Fruit fly (Drosophila melanogaster) whole organism, embryonic: ENCODE results near the gene pigs.

Experiments
- Adf1 ChIP-seq: fragments of 200-800 bp; sonication (Bioruptor generic); IDR thresholded peaks from 2 replicates; pipeline ENCODE4 v1.3.6; 2022; ENCODE audit warnings: missing biosample characterization, missing genetic modification characterization
- B-H1 ChIP-seq: fragments of 200-800 bp; sonication (Bioruptor generic); IDR thresholded peaks from 3 replicates; pipeline ENCODE4 v1.3.6; 2022; ENCODE audit warnings: missing biosample characterization, missing genetic modification characterization
- CG10267 ChIP-seq: fragments of 200-800 bp; sonication (Bioruptor generic); optimal IDR thresholded peaks from 2 replicates; lab custom pipeline; 2018; ENCODE audit warnings: missing biosample characterization, mild to moderate bottlenecking, missing genetic modification characterization, moderate library complexity
- CG10366 ChIP-seq: fragments of 200-800 bp; sonication (Bioruptor generic); IDR thresholded peaks from 2 replicates; pipeline ENCODE4 v1.3.6; 2022; ENCODE audit warnings: missing biosample characterization, missing genetic modification characterization
- CG11695 ChIP-seq: fragments of 200-800 bp; sonication (Bioruptor generic); IDR thresholded peaks from 3 replicates; pipeline ENCODE4 v1.3.6; 2022; ENCODE audit warnings: missing biosample characterization, missing genetic modification characterization
- CG12769 ChIP-seq: fragments of 200-800 bp; sonication (Bioruptor generic); optimal IDR thresholded peaks from 2 replicates; lab custom pipeline; 2019; ENCODE audit warnings: missing biosample characterization, mild to moderate bottlenecking, missing genetic modification characterization, moderate library complexity
- CG15073 ChIP-seq: fragments of 200-800 bp; sonication (Bioruptor generic); optimal IDR thresholded peaks from 2 replicates; lab custom pipeline; 2016; ENCODE audit warnings: missing biosample characterization, missing genetic modification characterization
- CG1602 ChIP-seq: fragments of 200-800 bp; sonication (Bioruptor generic); optimal IDR thresholded peaks from 3 replicates; lab custom pipeline; 2016; ENCODE audit warnings: missing biosample characterization, missing genetic modification characterization
- CG17568 ChIP-seq: fragments of 200-800 bp; sonication (Bioruptor generic); optimal IDR thresholded peaks from 2 replicates; lab custom pipeline; 2018; ENCODE audit warnings: missing biosample characterization, mild to moderate bottlenecking, missing genetic modification characterization, moderate library complexity
- CG17612 ChIP-seq: fragments of 200-800 bp; sonication (Bioruptor generic); IDR thresholded peaks from 2 replicates; pipeline ENCODE4 v1.3.6; 2022; ENCODE audit warnings: missing biosample characterization, missing genetic modification characterization
- CG2889 ChIP-seq: fragments of 200-800 bp; sonication (Bioruptor generic); IDR thresholded peaks from 3 replicates; pipeline ENCODE4 v1.3.6; 2022; ENCODE audit warnings: missing biosample characterization, missing genetic modification characterization
- CG3065 ChIP-seq: fragments of 200-800 bp; sonication (Bioruptor generic); optimal IDR thresholded peaks from 2 replicates; lab custom pipeline; 2016; ENCODE audit warnings: missing biosample characterization, missing genetic modification characterization
- CG31224 ChIP-seq: fragments of 200-800 bp; sonication (Bioruptor generic); IDR thresholded peaks from 2 replicates; pipeline ENCODE4 v1.3.6; 2022; ENCODE audit warnings: missing biosample characterization, missing genetic modification characterization
- CG32772 ChIP-seq: fragments of 200-800 bp; sonication (Bioruptor generic); IDR thresholded peaks from 2 replicates; pipeline ENCODE4 v1.3.6; 2022; ENCODE audit warnings: missing biosample characterization, missing genetic modification characterization
- CG3407 ChIP-seq: fragments of 200-800 bp; sonication (Bioruptor generic); optimal IDR thresholded peaks from 2 replicates; lab custom pipeline; 2018; ENCODE audit warnings: missing biosample characterization, mild to moderate bottlenecking, missing genetic modification characterization
- CG4360 ChIP-seq: fragments of 200-800 bp; sonication (Bioruptor generic); IDR thresholded peaks from 2 replicates; pipeline ENCODE4 v1.3.6; 2022; ENCODE audit warnings: missing biosample characterization, missing genetic modification characterization
- CG43689 ChIP-seq: fragments of 200-800 bp; sonication (Bioruptor generic); IDR thresholded peaks from 2 replicates; pipeline ENCODE4 v1.3.6; 2022; ENCODE audit warnings: missing biosample characterization, missing genetic modification characterization
- CG4707 ChIP-seq: fragments of 200-800 bp; sonication (Bioruptor generic); optimal IDR thresholded peaks from 2 replicates; lab custom pipeline; 2018; ENCODE audit warnings: missing biosample characterization, mild to moderate bottlenecking, missing genetic modification characterization, moderate library complexity
- CG5245 ChIP-seq: fragments of 200-800 bp; sonication (Bioruptor generic); optimal IDR thresholded peaks from 3 replicates; lab custom pipeline; 2016; ENCODE audit warnings: missing biosample characterization, missing genetic modification characterization
- D19A ChIP-seq: fragments of 200-800 bp; optimal IDR thresholded peaks from 3 replicates; lab custom pipeline; 2019; ENCODE audit warnings: missing biosample characterization, mild to moderate bottlenecking, missing genetic modification characterization, moderate library complexity
- Dfd ChIP-seq, 2 experiments: fragments of >200 bp; optimal IDR thresholded peaks; 2 replicates each; lab custom pipeline; 2017; ENCODE audit warnings: missing biosample characterization in 2 of 2, missing genetic modification characterization in 2 of 2
- Doc2 ChIP-seq: fragments of 200-800 bp; sonication (Bioruptor generic); IDR thresholded peaks from 2 replicates; pipeline ENCODE4 v1.3.6; 2022; ENCODE audit warnings: missing biosample characterization, missing genetic modification characterization
- Fer3 ChIP-seq: fragments of 200-800 bp; sonication (Bioruptor generic); optimal IDR thresholded peaks from 2 replicates; lab custom pipeline; 2018; ENCODE audit warnings: missing biosample characterization, mild to moderate bottlenecking, missing genetic modification characterization, moderate library complexity
- HmgZ ChIP-seq: fragments of 200-800 bp; sonication (Bioruptor generic); optimal IDR thresholded peaks from 2 replicates; lab custom pipeline; 2018; ENCODE audit warnings: missing biosample characterization, mild to moderate bottlenecking, missing genetic modification characterization
- Hr39 ChIP-seq: fragments of >200 bp; optimal IDR thresholded peaks from 2 replicates; lab custom pipeline; 2017
- Max ChIP-seq: fragments of 200-800 bp; sonication (Bioruptor generic); optimal IDR thresholded peaks from 2 replicates; lab custom pipeline; 2016; ENCODE audit warnings: missing biosample characterization, mild to moderate bottlenecking, missing genetic modification characterization
- Med ChIP-seq: fragments of 200-800 bp; sonication (Bioruptor generic); peaks from one replicate; lab custom pipeline; 2016; ENCODE audit warnings: missing biosample characterization, missing genetic modification characterization, mild to moderate bottlenecking, inconsistent platforms, moderate library complexity
- NC2α ChIP-seq: fragments of 200-800 bp; sonication (Bioruptor generic); optimal IDR thresholded peaks from 2 replicates; lab custom pipeline; 2016; ENCODE audit warnings: missing biosample characterization, missing genetic modification characterization
- Neu2 ChIP-seq: fragments of 200-800 bp; sonication (Bioruptor generic); optimal IDR thresholded peaks from 3 replicates; lab custom pipeline; 2016; ENCODE audit warnings: missing biosample characterization, missing genetic modification characterization, borderline replicate concordance
- Ptx1 ChIP-seq: fragments of 200-800 bp; sonication (Bioruptor generic); IDR thresholded peaks from 2 replicates; pipeline ENCODE4 v1.3.6; 2022; ENCODE audit warnings: missing biosample characterization, missing genetic modification characterization
- Sox100B ChIP-seq: fragments of 200-800 bp; sonication (Bioruptor generic); optimal IDR thresholded peaks from 3 replicates; lab custom pipeline; 2018; ENCODE audit warnings: missing biosample characterization, mild to moderate bottlenecking, missing genetic modification characterization
- Tbp ChIP-seq: fragments of >200 bp; optimal IDR thresholded peaks from 2 replicates; lab custom pipeline; 2018; ENCODE audit warnings: missing biosample characterization, missing genetic modification characterization
- al ChIP-seq: fragments of 200-800 bp; sonication (Bioruptor generic); IDR thresholded peaks from 2 replicates; pipeline ENCODE4 v1.3.6; 2022; ENCODE audit warnings: missing biosample characterization, missing genetic modification characterization
- ara ChIP-seq: fragments of 200-800 bp; sonication (Bioruptor generic); IDR thresholded peaks from 2 replicates; pipeline ENCODE4 v1.3.6; 2022; ENCODE audit warnings: missing biosample characterization, missing genetic modification characterization
- az2 ChIP-seq: fragments of 200-800 bp; sonication (Bioruptor generic); optimal IDR thresholded peaks from 3 replicates; lab custom pipeline; 2016; ENCODE audit warnings: missing biosample characterization, missing genetic modification characterization
- bbx ChIP-seq: fragments of 200-800 bp; sonication (Bioruptor generic); IDR thresholded peaks from 2 replicates; pipeline ENCODE4 v1.3.6; 2022; ENCODE audit warnings: missing biosample characterization, missing genetic modification characterization; ENCODE audit not compliant: partially characterized antibody
- chm ChIP-seq: fragments of 200-800 bp; sonication (Bioruptor generic); IDR thresholded peaks from 2 replicates; pipeline ENCODE4 v1.3.6; 2022; ENCODE audit warnings: missing biosample characterization, missing genetic modification characterization
- dati ChIP-seq: fragments of 200-800 bp; sonication (Bioruptor generic); IDR thresholded peaks from 2 replicates; pipeline ENCODE4 v1.3.6; 2022; ENCODE audit warnings: missing biosample characterization, missing genetic modification characterization
- gro ChIP-seq: fragments of 200-800 bp; sonication (Bioruptor generic); optimal IDR thresholded peaks from 2 replicates; lab custom pipeline; 2016; ENCODE audit warnings: missing biosample characterization, missing genetic modification characterization
- gt ChIP-seq: fragments of 200-800 bp; sonication (Bioruptor generic); IDR thresholded peaks from 2 replicates; pipeline ENCODE4 v1.3.6; 2022; ENCODE audit warnings: missing biosample characterization, missing genetic modification characterization
- h ChIP-seq: fragments of >200 bp; optimal IDR thresholded peaks from 2 replicates; lab custom pipeline; 2017
- jigr1 ChIP-seq: fragments of 200-800 bp; sonication (Bioruptor generic); IDR thresholded peaks from 3 replicates; pipeline ENCODE4 v1.3.6; 2022; ENCODE audit warnings: missing biosample characterization, missing genetic modification characterization
- lbe ChIP-seq: fragments of 200-800 bp; sonication (Bioruptor generic); optimal IDR thresholded peaks from 2 replicates; lab custom pipeline; 2016; ENCODE audit warnings: missing biosample characterization, mild to moderate bottlenecking, missing genetic modification characterization
- mirr ChIP-seq: fragments of 200-800 bp; sonication (Bioruptor generic); optimal IDR thresholded peaks from 3 replicates; lab custom pipeline; 2018; ENCODE audit warnings: missing biosample characterization, mild to moderate bottlenecking, missing genetic modification characterization
- pho ChIP-seq: fragments of 200-800 bp; sonication (Bioruptor generic); optimal IDR thresholded peaks from 2 replicates; lab custom pipeline; 2016; ENCODE audit warnings: missing biosample characterization, missing genetic modification characterization
- pros ChIP-seq: fragments of 200-800 bp; sonication (Bioruptor generic); optimal IDR thresholded peaks from 3 replicates; lab custom pipeline; 2019; ENCODE audit warnings: missing biosample characterization, mild to moderate bottlenecking, missing genetic modification characterization, moderate library complexity
- repo ChIP-seq: fragments of 200-800 bp; sonication (Bioruptor generic); optimal IDR thresholded peaks from 2 replicates; lab custom pipeline; 2016; ENCODE audit warnings: missing biosample characterization, missing genetic modification characterization
- schlank ChIP-seq: fragments of 200-800 bp; sonication (Bioruptor generic); optimal IDR thresholded peaks from 2 replicates; lab custom pipeline; 2018; ENCODE audit warnings: missing biosample characterization, mild to moderate bottlenecking, missing genetic modification characterization
- sna ChIP-seq: fragments of 200-800 bp; sonication (Bioruptor generic); IDR thresholded peaks from 2 replicates; pipeline ENCODE4 v1.3.6; 2022; ENCODE audit warnings: missing biosample characterization, missing genetic modification characterization; ENCODE audit not compliant: partially characterized antibody
- sr ChIP-seq: fragments of 200-800 bp; sonication (Bioruptor generic); IDR thresholded peaks from 3 replicates; pipeline ENCODE4 v1.3.6; 2022; ENCODE audit warnings: missing biosample characterization, missing genetic modification characterization
- sug ChIP-seq: fragments of 200-800 bp; optimal IDR thresholded peaks from 2 replicates; lab custom pipeline; 2019; ENCODE audit warnings: missing biosample characterization, mild to moderate bottlenecking, missing genetic modification characterization, moderate library complexity
- tx ChIP-seq: fragments of 200-800 bp; sonication (Bioruptor generic); optimal IDR thresholded peaks from 2 replicates; lab custom pipeline; 2016; ENCODE audit warnings: missing biosample characterization, missing genetic modification characterization
- usp ChIP-seq: fragments of >200 bp; optimal IDR thresholded peaks from 2 replicates; lab custom pipeline; 2017; ENCODE audit warnings: missing biosample characterization, missing genetic modification characterization
- vnd ChIP-seq: fragments of 200-800 bp; sonication (Bioruptor generic); IDR thresholded peaks from 3 replicates; pipeline ENCODE4 v1.3.6; 2022; ENCODE audit warnings: missing biosample characterization, missing genetic modification characterization; ENCODE audit not compliant: partially characterized antibody

pigs gene

dm6 chrX:6599233-6599632, 629 bp upstream of the pigs start (continued):
- TF ChIP-seq CG32772 (GFP tag; lab: Robert Waterston, UW) (peak; percentile 98), CG1602 (no peak), CG17612 (GFP tag; lab: Robert Waterston, UW) (peak; percentile 94), jigr1 (GFP tag; lab: Robert Waterston, UW) (peak; percentile 96), CG2889 (GFP tag; lab: Robert Waterston, UW) (no peak), Ptx1 (GFP tag; lab: Robert Waterston, UW) (peak; percentile 99), CG3407 (no peak), Med (GFP tag; lab: Kevin White, UChicago) (peak; percentile 99), D19A (tag; lab: Kevin White, UChicago) (peak; percentile 48), CG43689 (no peak), sug (tag; lab: Kevin White, UChicago) (peak; percentile 26), Fer3 (tag; lab: Kevin White, UChicago) (peak; percentile 95), chm (peak; percentile 85), CG3065 (GFP tag; lab: Kevin White, UChicago) (no peak), CG4707 (peak; percentile 58), CG12769 (peak; percentile 72), dati (GFP tag; lab: Robert Waterston, UW) (peak; percentile 94), Tbp (GFP tag; lab: Kevin White, UChicago) (no peak), CG10366 (GFP tag; lab: Robert Waterston, UW) (no peak), az2 (GFP tag; lab: Kevin White, UChicago) (no peak), tx (GFP tag; lab: Kevin White, UChicago) (no peak), Sox100B (GFP tag; lab: Kevin White, UChicago) (peak; percentile 72), al (peak; percentile 97), Max (peak; percentile 89), HmgZ (tag; lab: Kevin White, UChicago) (peak; percentile 22), NC2α (no peak), repo (GFP tag; lab: Kevin White, UChicago) (peak; percentile 78), h (no peak), pros (GFP tag; lab: Kevin White, UChicago) (no peak), Doc2 (peak; percentile 71; the same call in 1 of the 2 replicates), sna (GFP tag; lab: Robert Waterston, UW) (no peak), vnd (GFP tag; lab: Robert Waterston, UW) (no peak), pho (GFP tag; lab: Kevin White, UChicago) (no peak), Adf1 (GFP tag; lab: Robert Waterston, UW) (peak; percentile 68), CG10267 (tag; lab: Kevin White, UChicago) (peak; percentile 79), CG5245 (GFP tag; lab: Kevin White, UChicago) (peak; percentile 82), CG11695 (GFP tag; lab: Robert Waterston, UW) (peak; percentile 95), sr (GFP tag; lab: Robert Waterston, UW) (peak; percentile 94), gt (peak; percentile 90), CG17568 (GFP tag; lab: Kevin White, UChicago) (no peak), ara (peak; percentile 98), Hr39 (no peak), CG4360 (GFP tag; lab: Robert Waterston, UW) (peak; percentile 82), usp (GFP tag; lab: Kevin White, UChicago) (no peak), B-H1 (GFP tag; lab: Robert Waterston, UW) (peak; percentile 98), Dfd (GFP tag; optimal IDR thresholded peaks at IDR 0.05; lab: Kevin White, UChicago) (no peak), lbe (peak; percentile 93), gro (GFP tag; lab: Kevin White, UChicago) (peak; percentile 89), CG15073 (GFP tag; lab: Kevin White, UChicago) (no peak), mirr (GFP tag; lab: Kevin White, UChicago) (peak; percentile 50), bbx (GFP tag; lab: Robert Waterston, UW) (peak; percentile 51; the same call in 1 of the 2 replicates), Neu2 (GFP tag; lab: Kevin White, UChicago) (peak; percentile 20), schlank (tag; lab: Kevin White, UChicago) (no peak), CG31224 (peak; percentile 94)
